Worm (Caenorhabditis elegans): ENCODE data around the gene T10B5.4.

ce11 chrV:1886997-1887396, 15.4 kb upstream of the T10B5.4 start:
- TF ChIP-seq unc-55 (GFP tag; optimal IDR thresholded peaks at IDR 0.05) (no peak), fkh-10 (GFP tag; optimal IDR thresholded peaks at IDR 0.05) (no peak), zip-5 (tag; optimal IDR thresholded peaks at IDR 0.05) (no peak), ceh-31 (tag; optimal IDR thresholded peaks at IDR 0.05) (no peak), ceh-22 (tag; optimal IDR thresholded peaks at IDR 0.05) (no peak), nhr-11 (tag; optimal IDR thresholded peaks at IDR 0.05) (no peak), ztf-16 (tag; optimal IDR thresholded peaks at IDR 0.05) (no peak), T23F11.4 (GFP tag; optimal IDR thresholded peaks at IDR 0.05) (no peak), pat-9 (tag; optimal IDR thresholded peaks at IDR 0.05) (no peak), ama-1 (optimal IDR thresholded peaks at IDR 0.05) (no peak), nfya-1 (tag; optimal IDR thresholded peaks at IDR 0.05) (no peak)

Data from whole organism, late embryonic.